Worm (Caenorhabditis elegans) whole organism, L4 larva: Measurements from ENCODE around the gene C05E4.12.

ENCODE experiments used
- F26F4.8 ChIP-seq: fragments of 200-800 bp; sonication (Bioruptor generic); conservative IDR thresholded peaks from 2 replicates; pipeline ENCODE4 v1.3.6; 2022; ENCODE audit warnings: missing genetic modification characterization, missing compliant biosample characterization
- R02D3.7 ChIP-seq: fragments of 150-350 bp; sonication (generic microtip); optimal IDR thresholded peaks from 3 replicates; lab custom pipeline; 2014; ENCODE audit warnings: missing biosample characterization, missing genetic modification characterization
- ZK337.2 ChIP-seq: fragments of 200-800 bp; sonication (Bioruptor generic); IDR thresholded peaks from 2 replicates; pipeline ENCODE4 v1.3.6; 2022; ENCODE audit warnings: missing genetic modification reagents, missing genetic modification characterization, missing compliant biosample characterization
- aha-1 ChIP-seq: fragments of 150-350 bp; peaks from one replicate; lab custom pipeline; 2014; ENCODE audit warnings: missing biosample characterization, missing genetic modification characterization
- arid-1 ChIP-seq: fragments of 200-800 bp; sonication (Bioruptor generic); conservative IDR thresholded peaks from 2 replicates; pipeline ENCODE4 v1.3.6; 2022; ENCODE audit warnings: missing genetic modification reagents, missing genetic modification characterization, missing compliant biosample characterization
- ceh-28 ChIP-seq: fragments of 150-350 bp; optimal IDR thresholded peaks from 2 replicates; lab custom pipeline; 2014; ENCODE audit warnings: missing biosample characterization, missing genetic modification reagents, missing genetic modification characterization
- ceh-32 ChIP-seq: sonication (generic microtip); optimal IDR thresholded peaks from 2 replicates; lab custom pipeline; 2016; ENCODE audit warnings: mild to moderate bottlenecking, missing genetic modification characterization, missing compliant biosample characterization; ENCODE audit not compliant: poor library complexity
- ceh-44 ChIP-seq: fragments of 200-800 bp; sonication (Bioruptor generic); IDR thresholded peaks from 2 replicates; pipeline ENCODE4 v1.3.6; 2022; ENCODE audit warnings: missing genetic modification reagents, missing genetic modification characterization, missing compliant biosample characterization
- ces-1 ChIP-seq: fragments of 150-350 bp; sonication (generic microtip); optimal IDR thresholded peaks from 4 replicates; lab custom pipeline; 2014; ENCODE audit warnings: missing biosample characterization, missing genetic modification reagents, missing genetic modification characterization
- ctbp-1 ChIP-seq: fragments of 200-800 bp; sonication (Bioruptor generic); IDR thresholded peaks from 2 replicates; pipeline ENCODE4 v1.3.6; 2022; ENCODE audit warnings: missing genetic modification reagents, missing genetic modification characterization, missing compliant biosample characterization
- daf-16 ChIP-seq, 3 experiments: sonication (generic microtip); optimal IDR thresholded peaks; 2 replicates each; lab custom pipeline; 2016 to 2017; ENCODE audit warnings: missing genetic modification characterization in 3 of 3, missing genetic modification reagents in 3 of 3, mild to moderate bottlenecking in 2 of 3, missing compliant biosample characterization in 2 of 3, missing biosample characterization in 1 of 3, moderate library complexity in 1 of 3
- daf-8 ChIP-seq: fragments of 200-800 bp; sonication (Bioruptor generic); IDR thresholded peaks from 2 replicates; pipeline ENCODE4 v1.3.6; 2022; ENCODE audit warnings: missing genetic modification characterization, missing compliant biosample characterization
- egl-27 ChIP-seq: sonication (generic microtip); optimal IDR thresholded peaks from 3 replicates; lab custom pipeline; 2017; ENCODE audit warnings: missing biosample characterization, missing genetic modification reagents, missing genetic modification characterization
- fkh-10 ChIP-seq: fragments of 150-350 bp; optimal IDR thresholded peaks from 2 replicates; lab custom pipeline; 2014; ENCODE audit warnings: missing biosample characterization, missing genetic modification reagents, missing genetic modification characterization
- fos-1 ChIP-seq: fragments of 150-350 bp; optimal IDR thresholded peaks from 2 replicates; lab custom pipeline; 2014; ENCODE audit warnings: missing biosample characterization, missing genetic modification characterization
- gei-8 ChIP-seq: fragments of 200-800 bp; sonication (Bioruptor generic); optimal IDR thresholded peaks from 2 replicates; lab custom pipeline; 2018; ENCODE audit warnings: mild to moderate bottlenecking, missing genetic modification characterization, missing compliant biosample characterization
- hlh-30 ChIP-seq: sonication (generic microtip); optimal IDR thresholded peaks from 2 replicates; lab custom pipeline; 2017; ENCODE audit warnings: antibody characterized with exemption, mild to moderate bottlenecking, missing genetic modification characterization, missing compliant biosample characterization; ENCODE audit not compliant: insufficient read depth
- lin-13 ChIP-seq: fragments of 150-350 bp; optimal IDR thresholded peaks from 2 replicates; lab custom pipeline; 2014; ENCODE audit warnings: missing biosample characterization, missing genetic modification reagents, missing genetic modification characterization
- mdt-29 ChIP-seq: fragments of 200-800 bp; sonication (Bioruptor generic); IDR thresholded peaks from 2 replicates; pipeline ENCODE4 v1.3.6; 2022; ENCODE audit warnings: missing genetic modification reagents, missing genetic modification characterization, missing compliant biosample characterization
- nhr-102 ChIP-seq: sonication (generic microtip); optimal IDR thresholded peaks from 2 replicates; lab custom pipeline; 2016; ENCODE audit warnings: mild to moderate bottlenecking, missing genetic modification characterization, moderate library complexity, missing compliant biosample characterization
- nhr-41 ChIP-seq: fragments of 200-800 bp; sonication (Bioruptor generic); IDR thresholded peaks from 2 replicates; pipeline ENCODE4 v1.3.6; 2022; ENCODE audit warnings: missing genetic modification reagents, missing genetic modification characterization, missing compliant biosample characterization
- rbr-2 ChIP-seq: sonication (generic microtip); optimal IDR thresholded peaks from 2 replicates; lab custom pipeline; 2016; ENCODE audit warnings: missing genotype, missing genetic modification characterization, missing compliant biosample characterization
- saeg-2 ChIP-seq: fragments of 200-800 bp; sonication (Bioruptor generic); IDR thresholded peaks from 2 replicates; pipeline ENCODE4 v1.3.6; 2022; ENCODE audit warnings: missing genetic modification reagents, missing genetic modification characterization, missing compliant biosample characterization
- set-16 ChIP-seq: fragments of 200-800 bp; sonication (Bioruptor generic); IDR thresholded peaks from 2 replicates; pipeline ENCODE4 v1.3.6; 2022; ENCODE audit warnings: missing genetic modification reagents, missing genetic modification characterization, missing compliant biosample characterization
- spr-1 ChIP-seq: sonication (generic microtip); optimal IDR thresholded peaks from 2 replicates; lab custom pipeline; 2016; ENCODE audit warnings: mild to moderate bottlenecking, missing genetic modification characterization, missing compliant biosample characterization
- unc-39 ChIP-seq: sonication (generic microtip); optimal IDR thresholded peaks from 2 replicates; lab custom pipeline; 2017; ENCODE audit warnings: missing biosample characterization, missing genetic modification characterization
- unc-62 ChIP-seq, 3 experiments: fragments of 150-350 bp in 1 of 3; sonication (generic microtip); optimal IDR thresholded peaks in 2 of 3; peaks in 1 of 3; 1 replicate in 1 of 3; 2 replicates in 2 of 3; lab custom pipeline; 2014 to 2017; ENCODE audit warnings: missing biosample characterization in 3 of 3, missing genetic modification characterization in 3 of 3, missing genetic modification reagents in 3 of 3, missing genotype in 1 of 3
- ztf-11 ChIP-seq: fragments of 150-350 bp; optimal IDR thresholded peaks from 2 replicates; lab custom pipeline; 2014; ENCODE audit warnings: missing biosample characterization, missing genetic modification characterization

The C05E4.12 gene

ce11 chrV:761882-762281 lies at the start of gene C05E4.12:
Gene C05E4.12, minus strand, starts transcription at chrV:761982.
- no peak for TF ChIP-seq unc-39 (tag; lab: Kevin White, UChicago)
- no peak for TF ChIP-seq fos-1
- no peak for TF ChIP-seq ceh-44
- no peak for TF ChIP-seq rbr-2 (tag; lab: Kevin White, UChicago)
- TF ChIP-seq ceh-32, result no peak
- TF ChIP-seq hlh-30, result no peak
- no peak for TF ChIP-seq saeg-2

ce11 chrV:810281-810862 lies 48.6 kb upstream of the C05E4.12 start, which contains the start of gene R13D11.4:
Gene R13D11.4, plus strand, starts transcription at chrV:810812.
- TF ChIP-seq rbr-2 (tag; lab: Kevin White, UChicago), result peak; percentile 25
- TF ChIP-seq ctbp-1 (GFP tag; lab: Robert Waterston, UW), result 0 out of 2 replicates have a peak, but pooled peaks have one; percentile 29
- no peak for TF ChIP-seq ztf-11 (tag; lab: Kevin White, UChicago)
- TF ChIP-seq mdt-29 (GFP tag; lab: Robert Waterston, UW), result no peak
- TF ChIP-seq ces-1, result peak; percentile 29
- TF ChIP-seq nhr-102, result no peak
- no peak for TF ChIP-seq spr-1
- TF ChIP-seq fkh-10 (GFP tag; lab: Kevin White, UChicago), result peak; percentile 27
- TF ChIP-seq, all 104 proteins: peak for 4

DNA sequence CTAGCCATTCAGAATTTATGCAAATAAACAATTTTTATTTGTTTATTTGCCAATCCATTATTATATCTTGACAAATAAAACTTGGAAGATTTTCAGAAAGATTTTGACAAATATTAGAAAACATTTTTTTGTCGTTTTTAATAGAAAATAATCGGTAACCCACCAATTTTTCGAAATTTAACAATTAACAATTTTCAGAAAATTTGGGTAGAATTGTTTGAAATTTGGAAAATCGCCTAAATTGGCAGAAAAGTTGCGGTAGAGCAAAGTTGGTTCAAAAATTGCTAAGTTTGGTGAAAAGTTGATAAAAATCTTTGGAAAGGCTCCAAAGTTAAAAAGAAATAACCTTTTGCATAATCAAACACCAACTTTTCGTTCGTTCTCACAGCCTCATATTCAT lies 46.5 kb upstream of the C05E4.12 start:
- no peak for TF ChIP-seq R02D3.7 (tag; lab: Kevin White, UChicago)
- no peak for TF ChIP-seq lin-13 (GFP tag; lab: Kevin White, UChicago)
- no peak for TF ChIP-seq ctbp-1 (GFP tag; lab: Robert Waterston, UW)
- TF ChIP-seq gei-8 (GFP tag; lab: Kevin White, UChicago), result no peak
- no peak for TF ChIP-seq rbr-2 (tag; lab: Kevin White, UChicago)
- TF ChIP-seq arid-1 (GFP tag; lab: Robert Waterston, UW), result no peak
- TF ChIP-seq unc-62 (GFP tag; optimal IDR thresholded peaks at IDR 0.05 in 1 of 2; lab: Kevin White, UChicago), result peak in 1 of 2 experiments; percentile 90
- no peak for TF ChIP-seq unc-62 (tag; optimal IDR thresholded peaks at IDR 0.05; lab: Kevin White, UChicago)

DNA sequence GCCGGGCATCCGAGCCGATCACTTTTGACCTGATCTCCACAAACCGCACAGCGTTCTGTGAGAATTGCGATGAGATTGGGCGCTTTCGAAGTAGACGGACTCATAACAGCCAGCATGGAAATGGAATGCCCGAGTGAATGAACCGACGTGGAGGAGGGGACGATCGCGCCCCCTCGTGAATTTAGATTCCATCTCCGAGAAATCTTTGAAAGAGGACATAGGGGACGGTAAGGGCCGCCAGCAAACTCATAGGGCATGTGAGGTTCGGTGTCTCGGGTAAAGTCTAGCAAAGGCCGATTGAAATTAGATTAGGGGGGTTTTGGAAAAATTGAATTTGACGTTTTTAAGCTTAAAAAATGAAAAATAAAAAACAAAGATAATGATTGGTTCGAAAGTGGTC lies 42.7 kb upstream of the C05E4.12 start, which contains the start of gene nhr-270:
Gene nhr-270 (minus strand): TSS at position 257 of the 400 bp plus-strand sequence.
- TF ChIP-seq ceh-44 (no peak), F26F4.8 (GFP tag; lab: Robert Waterston, UW) (no peak), aha-1 (tag; lab: Kevin White, UChicago) (peak; percentile 66), unc-62 (GFP tag; optimal IDR thresholded peaks at IDR 0.05 in 1 of 2; lab: Kevin White, UChicago) (peak in 1 of 2 experiments; percentile 91), unc-62 (tag; optimal IDR thresholded peaks at IDR 0.05; lab: Kevin White, UChicago) (no peak), set-16 (GFP tag; lab: Robert Waterston, UW) (no peak)
- TF ChIP-seq, all 104 proteins: peak for 2

ce11 chrV:803472-803871 lies 41.7 kb upstream of the C05E4.12 start:
- TF ChIP-seq ZK337.2 (GFP tag; lab: Robert Waterston, UW), result no peak
- TF ChIP-seq daf-8 (GFP tag; lab: Robert Waterston, UW), result no peak
- peak; percentile 92 for TF ChIP-seq aha-1 (tag; lab: Kevin White, UChicago)

- no peak for TF ChIP-seq nhr-41 (GFP tag; lab: Robert Waterston, UW)
- no peak for TF ChIP-seq lin-13 (GFP tag; lab: Kevin White, UChicago)
- TF ChIP-seq ceh-28 (tag; lab: Kevin White, UChicago), result no peak
- TF ChIP-seq aha-1 (tag; lab: Kevin White, UChicago), result peak; percentile 96
- no peak for TF ChIP-seq egl-27 (tag; lab: Kevin White, UChicago)
- no peak for TF ChIP-seq daf-16 (GFP tag; optimal IDR thresholded peaks at IDR 0.05; lab: Kevin White, UChicago)
- TF ChIP-seq daf-16 (tag; optimal IDR thresholded peaks at IDR 0.05; lab: Kevin White, UChicago), result no peak
Measured at ce11 chrV:802726-803125, 40.9 kb upstream of the C05E4.12 start.
